Fruit fly (Drosophila melanogaster) whole organism, adult: Measurements from ENCODE around the gene Wdr81.
A peak's percentile ranks its signal among the peaks of the same experiment; 100 is the strongest.

Experiments used
- CG11617 ChIP-seq: fragments of 200-800 bp; sonication (Bioruptor generic); optimal IDR thresholded peaks from 2 replicates; lab custom pipeline; 2017; ENCODE audit warnings: mild to moderate bottlenecking, missing biosample characterization, missing genetic modification reagents, missing genetic modification characterization
- CG12768 ChIP-seq: fragments of 200-800 bp; sonication (Bioruptor generic); optimal IDR thresholded peaks from 2 replicates; lab custom pipeline; 2017; ENCODE audit warnings: missing biosample characterization, missing genetic modification characterization, mild to moderate bottlenecking, moderate library complexity, missing genetic modification reagents
- CG14711 ChIP-seq: fragments of 200-800 bp; sonication (Bioruptor generic); optimal IDR thresholded peaks from 2 replicates; lab custom pipeline; 2018; ENCODE audit warnings: missing biosample characterization, mild to moderate bottlenecking, missing genetic modification characterization, moderate library complexity
- CG1620 ChIP-seq: fragments of 200-800 bp; sonication (Bioruptor generic); optimal IDR thresholded peaks from 2 replicates; lab custom pipeline; 2016; ENCODE audit warnings: missing biosample characterization, missing genetic modification characterization
- CG33017 ChIP-seq: fragments of 200-800 bp; sonication (Bioruptor generic); optimal IDR thresholded peaks from 2 replicates; lab custom pipeline; 2018; ENCODE audit warnings: missing biosample characterization, mild to moderate bottlenecking, missing genetic modification characterization, moderate library complexity
- CG5204 ChIP-seq: fragments of 200-800 bp; sonication (Bioruptor generic); optimal IDR thresholded peaks from 2 replicates; lab custom pipeline; 2016; ENCODE audit warnings: missing biosample characterization, missing genetic modification characterization
- CG7045 ChIP-seq: fragments of 200-800 bp; sonication (Bioruptor generic); optimal IDR thresholded peaks from 2 replicates; lab custom pipeline; 2017; ENCODE audit warnings: missing biosample characterization, mild to moderate bottlenecking, missing genetic modification characterization
- CG7101 ChIP-seq: fragments of 200-800 bp; sonication (Bioruptor generic); optimal IDR thresholded peaks from 2 replicates; lab custom pipeline; 2018; ENCODE audit warnings: missing biosample characterization, mild to moderate bottlenecking, missing genetic modification characterization, moderate library complexity
- Clk ChIP-seq: fragments of 200-800 bp; sonication (Bioruptor generic); optimal IDR thresholded peaks from 2 replicates; lab custom pipeline; 2017; ENCODE audit warnings: missing biosample characterization, missing genetic modification characterization
- Crg-1 ChIP-seq: fragments of 200-800 bp; sonication (Bioruptor generic); optimal IDR thresholded peaks from 2 replicates; lab custom pipeline; 2016; ENCODE audit warnings: missing biosample characterization, missing genetic modification characterization
- Hr96 ChIP-seq: fragments of 200-800 bp; sonication (Bioruptor generic); optimal IDR thresholded peaks from 2 replicates; lab custom pipeline; 2016; ENCODE audit warnings: missing biosample characterization, missing genetic modification characterization
- Mnt ChIP-seq: fragments of 200-800 bp; sonication (Bioruptor generic); optimal IDR thresholded peaks from 2 replicates; lab custom pipeline; 2016; ENCODE audit warnings: missing biosample characterization, mild to moderate bottlenecking, missing genetic modification characterization
- bab1 ChIP-seq: fragments of 200-800 bp; sonication (Bioruptor generic); optimal IDR thresholded peaks from 3 replicates; lab custom pipeline; 2019; ENCODE audit warnings: missing biosample characterization, mild to moderate bottlenecking, missing genetic modification characterization, moderate library complexity
- cic ChIP-seq: fragments of 200-800 bp; sonication (Bioruptor generic); optimal IDR thresholded peaks from 2 replicates; lab custom pipeline; 2017; ENCODE audit warnings: missing biosample characterization, mild to moderate bottlenecking, missing genetic modification characterization, moderate library complexity
- cnc ChIP-seq, 2 experiments: fragments of >200 bp; optimal IDR thresholded peaks; 2 replicates each; lab custom pipeline; 2017
- kay ChIP-seq: fragments of 200-800 bp; sonication (Bioruptor generic); peaks from one replicate; lab custom pipeline; 2016; ENCODE audit warnings: missing biosample characterization, missing genetic modification characterization, borderline replicate concordance
- ovo ChIP-seq: fragments of 200-800 bp; sonication (Bioruptor generic); optimal IDR thresholded peaks from 2 replicates; lab custom pipeline; 2016; ENCODE audit warnings: missing biosample characterization, missing genetic modification characterization
- pad ChIP-seq: fragments of 200-800 bp; sonication (Bioruptor generic); optimal IDR thresholded peaks from 3 replicates; lab custom pipeline; 2017; ENCODE audit warnings: missing biosample characterization, missing genetic modification characterization, mild to moderate bottlenecking, moderate library complexity, missing genetic modification reagents
- tj ChIP-seq: fragments of 200-800 bp; sonication (Bioruptor generic); optimal IDR thresholded peaks from 3 replicates; lab custom pipeline; 2017; ENCODE audit warnings: missing biosample characterization, mild to moderate bottlenecking, missing genetic modification characterization, moderate library complexity
- toe ChIP-seq: fragments of 200-800 bp; sonication (Bioruptor generic); optimal IDR thresholded peaks from 2 replicates; lab custom pipeline; 2016; ENCODE audit warnings: missing biosample characterization, missing genetic modification characterization

The Wdr81 gene

dm6 chr2L:12044613-12045350, 24.0 kb upstream of the Wdr81 start, which contains the start of gene CG6785:
Gene CG6785, minus strand, starts transcription at chr2L:12045200.
- TF ChIP-seq cnc (optimal IDR thresholded peaks at IDR 0.05; lab: Kevin White, UChicago) = no peak
- peak; percentile 71 for TF ChIP-seq CG1620 (GFP tag; lab: Kevin White, UChicago)
- TF ChIP-seq cic (GFP tag; lab: Kevin White, UChicago) = peak; percentile 87
- TF ChIP-seq Hr96 = peak; percentile 61
- TF ChIP-seq CG11617 (GFP tag; lab: Kevin White, UChicago) = peak; percentile 95
- peak; percentile 88 for TF ChIP-seq CG33017 (tag; lab: Kevin White, UChicago)
- TF ChIP-seq ovo (GFP tag; lab: Kevin White, UChicago) = peak; percentile 73
- TF ChIP-seq pad (GFP tag; lab: Kevin White, UChicago) = peak; percentile 69
- peak; percentile 78 for TF ChIP-seq Mnt (GFP tag; lab: Kevin White, UChicago)
- peak; percentile 81 for TF ChIP-seq tj (GFP tag; lab: Kevin White, UChicago)
- TF ChIP-seq Crg-1 = peak; percentile 92
- TF ChIP-seq CG7045 (GFP tag; lab: Kevin White, UChicago) = peak; percentile 83
- TF ChIP-seq CG12768 (GFP tag; lab: Kevin White, UChicago) = peak; percentile 90
- TF ChIP-seq CG5204 (GFP tag; lab: Kevin White, UChicago) = peak; percentile 79
- peak; percentile 96 for TF ChIP-seq CG7101 (tag; lab: Kevin White, UChicago)
- peak; percentile 60 for TF ChIP-seq toe (GFP tag; lab: Kevin White, UChicago)
- TF ChIP-seq kay (GFP tag; lab: Kevin White, UChicago) = peak; percentile 96
- TF ChIP-seq Clk (GFP tag; lab: Kevin White, UChicago) = peak; percentile 56
- peak; percentile 93 for TF ChIP-seq bab1 (GFP tag; lab: Kevin White, UChicago)
- peak; percentile 87 for TF ChIP-seq CG14711 (tag; lab: Kevin White, UChicago)

dm6 chr2L:12040510-12040909, 19.8 kb upstream of the Wdr81 start, which contains the start of gene CG6766:
Gene CG6766, minus strand, starts transcription at chr2L:12040689.
- TF ChIP-seq CG11617 (GFP tag; lab: Kevin White, UChicago) = no peak
- TF ChIP-seq Hr96 = no peak
- no peak for TF ChIP-seq CG7045 (GFP tag; lab: Kevin White, UChicago)
- no peak for TF ChIP-seq ovo (GFP tag; lab: Kevin White, UChicago)
- peak; percentile 51 for TF ChIP-seq bab1 (GFP tag; lab: Kevin White, UChicago)
- TF ChIP-seq Mnt (GFP tag; lab: Kevin White, UChicago) = no peak
- TF ChIP-seq tj (GFP tag; lab: Kevin White, UChicago) = peak; percentile 18

- TF ChIP-seq ovo (GFP tag; lab: Kevin White, UChicago) (peak; percentile 13), CG11617 (GFP tag; lab: Kevin White, UChicago) (no peak), Mnt (GFP tag; lab: Kevin White, UChicago) (peak; percentile 81)
These were observed 17.4 kb upstream of the Wdr81 start, which contains the start of gene Tom70 for dm6 chr2L:12038177-12038581. Gene Tom70, minus strand, starts transcription at chr2L:12038511.

dm6 chr2L:12033890-12034289, 13.1 kb upstream of the Wdr81 start, which contains the start of gene CG18788:
Gene CG18788, plus strand, starts transcription at chr2L:12034190.
- TF ChIP-seq CG14711 (tag; lab: Kevin White, UChicago) = no peak
- no peak for TF ChIP-seq Mnt (GFP tag; lab: Kevin White, UChicago)
- no peak for TF ChIP-seq toe (GFP tag; lab: Kevin White, UChicago)
- no peak for TF ChIP-seq CG1620 (GFP tag; lab: Kevin White, UChicago)
- no peak for TF ChIP-seq Crg-1
- TF ChIP-seq CG33017 (tag; lab: Kevin White, UChicago) = no peak
- no peak for TF ChIP-seq cic (GFP tag; lab: Kevin White, UChicago)
- TF ChIP-seq Clk (GFP tag; lab: Kevin White, UChicago) = no peak
- no peak for TF ChIP-seq CG7101 (tag; lab: Kevin White, UChicago)
- no peak for TF ChIP-seq CG11617 (GFP tag; lab: Kevin White, UChicago)
- no peak for TF ChIP-seq ovo (GFP tag; lab: Kevin White, UChicago)
- no peak for TF ChIP-seq bab1 (GFP tag; lab: Kevin White, UChicago)
- TF ChIP-seq CG5204 (GFP tag; lab: Kevin White, UChicago) = no peak
- no peak for TF ChIP-seq kay (GFP tag; lab: Kevin White, UChicago)

- TF ChIP-seq cnc (optimal IDR thresholded peaks at IDR 0.05; lab: Kevin White, UChicago) (no peak), CG11617 (GFP tag; lab: Kevin White, UChicago) (no peak), cic (GFP tag; lab: Kevin White, UChicago) (peak; percentile 4)
These were observed 9.9 kb upstream of the Wdr81 start for dm6 chr2L:12030552-12031131.

dm6 chr2L:12029594-12030197, 8.9 kb upstream of the Wdr81 start:
- TF ChIP-seq tj (GFP tag; lab: Kevin White, UChicago) (no peak), toe (GFP tag; lab: Kevin White, UChicago) (no peak), Hr96 (peak; percentile 7), CG7101 (tag; lab: Kevin White, UChicago) (no peak)
